Worm (Caenorhabditis elegans) whole organism, L3 larva: ENCODE results near the gene F35D11.3.

Experiments
- daf-12 ChIP-seq: fragments of 150-350 bp; optimal IDR thresholded peaks from 2 replicates; lab custom pipeline; 2014; ENCODE audit warnings: missing biosample characterization, missing genetic modification reagents, missing genetic modification characterization
- egl-27 ChIP-seq: sonication (generic microtip); optimal IDR thresholded peaks from 4 replicates; lab custom pipeline; 2017; ENCODE audit warnings: missing biosample characterization, missing genetic modification reagents, missing genetic modification characterization
- elt-3 ChIP-seq, 3 experiments: fragments of 150-350 bp in 1 of 3; sonication (generic microtip) in 2 of 3; optimal IDR thresholded peaks; 2 replicates in 2 of 3; 4 replicates in 1 of 3; lab custom pipeline; 2014 to 2017; ENCODE audit warnings: missing biosample characterization in 3 of 3, missing genetic modification characterization in 3 of 3
- fkh-10 ChIP-seq: sonication (generic microtip); optimal IDR thresholded peaks from 2 replicates; lab custom pipeline; 2017; ENCODE audit warnings: missing biosample characterization, missing genetic modification reagents, missing genetic modification characterization
- lin-39 ChIP-seq: fragments of 150-350 bp; optimal IDR thresholded peaks from 2 replicates; lab custom pipeline; 2018; ENCODE audit warnings: missing biosample characterization, missing genetic modification reagents, missing genetic modification characterization
- lsy-12 ChIP-seq: sonication (generic microtip); optimal IDR thresholded peaks from 2 replicates; lab custom pipeline; 2016; ENCODE audit warnings: mild to moderate bottlenecking, missing genetic modification characterization, missing compliant biosample characterization
- nhr-11 ChIP-seq: fragments of 150-350 bp; optimal IDR thresholded peaks from 2 replicates; lab custom pipeline; 2014; ENCODE audit warnings: missing biosample characterization, missing genetic modification characterization
- nhr-12 ChIP-seq: fragments of 150-350 bp; optimal IDR thresholded peaks from 2 replicates; lab custom pipeline; 2014; ENCODE audit warnings: missing biosample characterization, missing genetic modification characterization
- nhr-237 ChIP-seq: fragments of 150-350 bp; optimal IDR thresholded peaks from 2 replicates; lab custom pipeline; 2014; ENCODE audit warnings: missing biosample characterization, missing genetic modification characterization
- nhr-25 ChIP-seq: sonication (generic microtip); optimal IDR thresholded peaks from 2 replicates; lab custom pipeline; 2017; ENCODE audit warnings: missing biosample characterization, missing genetic modification characterization
- nhr-28 ChIP-seq: fragments of 150-350 bp; optimal IDR thresholded peaks from 2 replicates; lab custom pipeline; 2014; ENCODE audit warnings: missing biosample characterization, missing genetic modification characterization
- unc-62 ChIP-seq: fragments of 150-350 bp; sonication (generic microtip); optimal IDR thresholded peaks from 4 replicates; lab custom pipeline; 2014; ENCODE audit warnings: missing biosample characterization, missing genetic modification reagents, missing genetic modification characterization
- zag-1 ChIP-seq: fragments of 150-350 bp; optimal IDR thresholded peaks from 2 replicates; lab custom pipeline; 2014; ENCODE audit warnings: missing biosample characterization, missing genetic modification characterization

DNA sequence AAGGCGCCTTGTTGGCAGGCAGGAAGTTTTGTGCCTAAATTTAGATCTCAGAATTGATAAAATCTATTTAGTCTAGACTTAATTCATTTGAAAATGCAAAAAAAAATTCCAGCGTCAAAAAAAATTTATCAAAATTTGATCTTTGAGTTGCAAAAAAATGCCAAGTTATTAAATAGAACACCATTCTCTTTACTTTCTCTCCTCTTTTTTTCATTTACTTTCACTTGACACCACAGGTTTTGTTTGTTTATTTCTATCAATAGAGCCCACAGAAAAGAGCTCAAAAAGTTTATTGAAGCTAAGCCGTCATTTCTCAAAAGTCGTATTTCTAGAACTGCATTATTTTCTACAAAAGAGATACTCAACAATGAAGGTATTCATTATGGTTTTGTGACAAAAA is 4.5 kb downstream of the F35D11.3 start, which contains the start of gene pqn-35:
- TF ChIP-seq unc-62 (GFP tag; lab: Kevin White, UChicago) (no peak), lin-39 (tag; lab: Kevin White, UChicago) (no peak), elt-3 (tag; optimal IDR thresholded peaks at IDR 0.05; lab: Kevin White, UChicago) (no peak), lsy-12 (tag; lab: Kevin White, UChicago) (no peak), egl-27 (tag; lab: Kevin White, UChicago) (no peak), nhr-25 (tag; lab: Kevin White, UChicago) (no peak), nhr-11 (tag; lab: Kevin White, UChicago) (no peak), zag-1 (tag; lab: Kevin White, UChicago) (no peak), daf-12 (tag; lab: Kevin White, UChicago) (no peak), fkh-10 (GFP tag; lab: Kevin White, UChicago) (no peak), nhr-28 (tag; lab: Kevin White, UChicago) (no peak), nhr-12 (tag; lab: Kevin White, UChicago) (no peak), nhr-237 (tag; lab: Kevin White, UChicago) (no peak)
